Worm (Caenorhabditis elegans) whole organism, late embryonic: ENCODE measurements around the gene Y57E12AL.2.

ENCODE experiments used
- ceh-48 ChIP-seq: sonication (generic microtip); optimal IDR thresholded peaks from 2 replicates; lab custom pipeline; 2016; ENCODE audit warnings: missing genetic modification characterization, inconsistent platforms, missing compliant biosample characterization
- elt-2 ChIP-seq: sonication (generic microtip); optimal IDR thresholded peaks from 2 replicates; lab custom pipeline; 2016; ENCODE audit warnings: missing genetic modification reagents, missing genetic modification characterization, missing compliant biosample characterization
- npax-4 ChIP-seq: sonication (generic microtip); optimal IDR thresholded peaks from 2 replicates; lab custom pipeline; 2016; ENCODE audit warnings: missing genetic modification characterization, missing compliant biosample characterization
- unc-42 ChIP-seq: sonication (generic microtip); optimal IDR thresholded peaks from 2 replicates; lab custom pipeline; 2016; ENCODE audit warnings: missing genotype, missing genetic modification characterization, missing compliant biosample characterization

- TF ChIP-seq ceh-48 (tag; lab: Kevin White, UChicago): no peak
- no peak for TF ChIP-seq elt-2
- no peak for TF ChIP-seq unc-42 (tag; lab: Kevin White, UChicago)
- TF ChIP-seq npax-4 (tag; lab: Kevin White, UChicago): no peak
Measured at ce11 chrV:7065226-7065625, 7.3 kb downstream of the Y57E12AL.2 start, which contains the start of gene Y57E12AR.1.
